Worm (Caenorhabditis elegans): Measurements from ENCODE around the gene F10E9.7.

DNA sequence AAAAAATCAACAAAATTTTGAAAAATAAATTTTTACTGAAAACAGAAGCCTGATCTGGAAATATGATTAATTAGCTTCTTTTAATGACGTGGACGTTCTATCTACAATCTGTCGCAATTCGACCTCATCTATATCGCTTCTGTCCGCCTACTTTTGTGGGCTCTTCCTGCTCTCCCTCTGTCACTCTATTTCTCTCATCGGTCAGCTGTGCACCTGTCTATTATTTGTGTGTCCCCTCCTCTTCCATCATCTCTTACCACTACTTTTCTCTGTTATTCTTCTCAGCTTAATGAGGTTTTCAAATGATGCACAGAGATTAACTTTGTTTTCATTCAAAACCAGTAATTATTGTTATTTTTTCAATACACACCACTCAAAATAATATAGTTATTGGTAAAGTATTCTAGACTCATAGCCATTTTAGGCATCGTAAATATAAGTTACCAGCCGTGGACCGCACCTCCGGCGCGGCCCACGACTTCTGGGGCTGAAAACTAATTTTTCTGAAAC is 8.1 kb downstream of the F10E9.7 start:
- TF ChIP-seq tbx-9 (tag; optimal IDR thresholded peaks at IDR 0.05; ENCODE audit: borderline replicate concordance) (no peak), Y56A3A.18 (GFP tag; IDR thresholded peaks at IDR 0.05) (no peak), hrde-1 (tag; optimal IDR thresholded peaks at IDR 0.05; ENCODE audit: borderline replicate concordance) (no peak)
